Worm (Caenorhabditis elegans) whole organism, L1 larva: ENCODE data around the gene srh-87.

Experiments used
- C04F5.9 ChIP-seq: sonication (generic microtip); optimal IDR thresholded peaks from 2 replicates; lab custom pipeline; 2016; ENCODE audit warnings: missing genetic modification characterization, missing compliant biosample characterization
- C16A3.4 ChIP-seq: fragments of 150-350 bp; optimal IDR thresholded peaks from 2 replicates; lab custom pipeline; 2014; ENCODE audit warnings: missing biosample characterization, missing genetic modification characterization
- aha-1 ChIP-seq: fragments of 150-350 bp; optimal IDR thresholded peaks from 2 replicates; lab custom pipeline; 2014; ENCODE audit warnings: missing biosample characterization, missing genetic modification characterization
- alr-1 ChIP-seq: fragments of 200-800 bp; sonication (Bioruptor generic); optimal IDR thresholded peaks from 2 replicates; lab custom pipeline; 2018; ENCODE audit warnings: borderline replicate concordance, mild to moderate bottlenecking, missing genetic modification characterization, missing compliant biosample characterization
- ama-1 ChIP-seq: fragments of 150-350 bp; optimal IDR thresholded peaks from 2 replicates; lab custom pipeline; 2014
- ces-1 ChIP-seq: fragments of 150-350 bp; optimal IDR thresholded peaks from 2 replicates; lab custom pipeline; 2014; ENCODE audit warnings: missing biosample characterization, missing genetic modification reagents, missing genetic modification characterization
- efl-1 ChIP-seq, 4 experiments: fragments of 150-350 bp; optimal IDR thresholded peaks in 3 of 4; peaks in 1 of 4; 1 replicate in 1 of 4; 2 replicates in 3 of 4; lab custom pipeline; 2014; ENCODE audit warnings: missing biosample characterization in 2 of 4, missing genetic modification characterization in 2 of 4, missing genetic modification reagents in 2 of 4
- egl-13 ChIP-seq: sonication (generic microtip); optimal IDR thresholded peaks from 2 replicates; lab custom pipeline; 2016; ENCODE audit warnings: missing genotype, missing genetic modification reagents, missing genetic modification characterization, missing compliant biosample characterization
- egl-27 ChIP-seq, 2 experiments: fragments of 150-350 bp in 1 of 2; sonication (generic microtip); optimal IDR thresholded peaks; 3 replicates each; lab custom pipeline; 2017 to 2018; ENCODE audit warnings: missing biosample characterization in 2 of 2, missing genetic modification characterization in 2 of 2, missing genetic modification reagents in 2 of 2
- ets-5 ChIP-seq: fragments of 200-800 bp; sonication (Bioruptor generic); IDR thresholded peaks from 2 replicates; pipeline ENCODE4 v1.3.6; 2022; ENCODE audit warnings: missing genetic modification characterization, missing compliant biosample characterization
- fos-1 ChIP-seq: fragments of 150-350 bp; optimal IDR thresholded peaks from 2 replicates; lab custom pipeline; 2014; ENCODE audit warnings: missing biosample characterization, missing genetic modification characterization
- hpl-2 ChIP-seq: fragments of 150-350 bp; optimal IDR thresholded peaks from 2 replicates; lab custom pipeline; 2014; ENCODE audit warnings: missing biosample characterization, missing genetic modification reagents, missing genetic modification characterization
- lin-14 ChIP-seq: fragments of 200-800 bp; sonication (Bioruptor generic); optimal IDR thresholded peaks from 2 replicates; lab custom pipeline; 2018; ENCODE audit warnings: mild to moderate bottlenecking, missing genetic modification characterization, moderate library complexity, missing compliant biosample characterization
- lin-35 ChIP-seq, 2 experiments: fragments of 150-350 bp; optimal IDR thresholded peaks; 2 replicates each; lab custom pipeline; 2014; ENCODE audit warnings: missing biosample characterization in 2 of 2, missing genetic modification characterization in 2 of 2, missing genetic modification reagents in 2 of 2
- mef-2 ChIP-seq: fragments of 150-350 bp; optimal IDR thresholded peaks from 2 replicates; lab custom pipeline; 2014; ENCODE audit warnings: missing biosample characterization, missing genetic modification characterization
- mep-1 ChIP-seq: fragments of 150-350 bp; optimal IDR thresholded peaks from 2 replicates; lab custom pipeline; 2014; ENCODE audit warnings: missing biosample characterization, missing genetic modification characterization
- nhr-11 ChIP-seq: fragments of 150-350 bp; optimal IDR thresholded peaks from 2 replicates; lab custom pipeline; 2014; ENCODE audit warnings: missing biosample characterization, missing genetic modification characterization
- nhr-12 ChIP-seq: sonication (generic microtip); optimal IDR thresholded peaks from 2 replicates; lab custom pipeline; 2017; ENCODE audit warnings: missing biosample characterization, missing genetic modification characterization
- nhr-20 ChIP-seq: sonication (generic microtip); optimal IDR thresholded peaks from 2 replicates; lab custom pipeline; 2016; ENCODE audit warnings: mild to moderate bottlenecking, missing genetic modification characterization, missing compliant biosample characterization
- nhr-237 ChIP-seq: fragments of 150-350 bp; optimal IDR thresholded peaks from 2 replicates; lab custom pipeline; 2014; ENCODE audit warnings: missing biosample characterization, missing genetic modification characterization
- nhr-76 ChIP-seq: sonication (generic microtip); optimal IDR thresholded peaks from 2 replicates; lab custom pipeline; 2017; ENCODE audit warnings: missing biosample characterization, missing genetic modification characterization
- nhr-85 ChIP-seq: sonication (generic microtip); peaks from one replicate; lab custom pipeline; 2016; ENCODE audit warnings: missing genetic modification characterization, inconsistent platforms, missing compliant biosample characterization
- nhr-90 ChIP-seq: sonication (generic microtip); optimal IDR thresholded peaks from 2 replicates; lab custom pipeline; 2016; ENCODE audit warnings: mild to moderate bottlenecking, missing genetic modification characterization, missing compliant biosample characterization; ENCODE audit not compliant: poor library complexity
- pax-3 ChIP-seq: fragments of 200-800 bp; sonication (Bioruptor generic); optimal IDR thresholded peaks from 2 replicates; lab custom pipeline; 2018; ENCODE audit warnings: mild to moderate bottlenecking, missing genetic modification characterization, moderate library complexity, missing compliant biosample characterization
- snpc-4 ChIP-seq: fragments of 150-350 bp; optimal IDR thresholded peaks from 2 replicates; lab custom pipeline; 2014; ENCODE audit warnings: missing biosample characterization, missing genetic modification characterization
- swsn-7 ChIP-seq: sonication (generic microtip); optimal IDR thresholded peaks from 2 replicates; lab custom pipeline; 2016; ENCODE audit warnings: missing genetic modification characterization, missing compliant biosample characterization
- tbx-2 ChIP-seq: sonication (generic microtip); optimal IDR thresholded peaks from 2 replicates; lab custom pipeline; 2016; ENCODE audit warnings: missing genetic modification characterization, missing compliant biosample characterization
- tlp-1 ChIP-seq: fragments of 150-350 bp; optimal IDR thresholded peaks from 2 replicates; lab custom pipeline; 2014; ENCODE audit warnings: missing biosample characterization, missing genetic modification characterization
- unc-130 ChIP-seq: fragments of 150-350 bp; optimal IDR thresholded peaks from 2 replicates; lab custom pipeline; 2017; ENCODE audit warnings: missing biosample characterization, missing genetic modification characterization, inconsistent platforms
- unc-62 ChIP-seq: fragments of 150-350 bp; optimal IDR thresholded peaks from 2 replicates; lab custom pipeline; 2014; ENCODE audit warnings: missing biosample characterization, missing genetic modification reagents, missing genetic modification characterization
- unc-86 ChIP-seq: sonication (generic microtip); optimal IDR thresholded peaks from 2 replicates; lab custom pipeline; 2016; ENCODE audit warnings: missing genetic modification characterization, missing compliant biosample characterization
- xbp-1 ChIP-seq: sonication (generic microtip); optimal IDR thresholded peaks from 2 replicates; lab custom pipeline; 2016; ENCODE audit warnings: missing genetic modification characterization, missing compliant biosample characterization
- zip-4 ChIP-seq: fragments of 200-800 bp; sonication (Bioruptor generic); optimal IDR thresholded peaks from 2 replicates; lab custom pipeline; 2018; ENCODE audit warnings: mild to moderate bottlenecking, missing genetic modification characterization, moderate library complexity, missing compliant biosample characterization
- ztf-11 ChIP-seq, 2 experiments: sonication (generic microtip); optimal IDR thresholded peaks; 2 replicates each; lab custom pipeline; 2016 to 2017; ENCODE audit warnings: missing genetic modification characterization in 2 of 2, missing biosample characterization in 1 of 2, missing compliant biosample characterization in 1 of 2

srh-87 gene

ce11 chrV:2934075-2934474 is 11.4 kb downstream of the srh-87 start, which contains the start of gene srh-247:
Gene srh-247, minus strand, starts transcription at chrV:2934175.
- TF ChIP-seq unc-130 (tag; lab: Kevin White, UChicago) (no peak), ama-1 (lab: Kevin White, UChicago) (no peak), ztf-11 (tag; optimal IDR thresholded peaks at IDR 0.05; lab: Kevin White, UChicago) (no peak), aha-1 (tag; lab: Kevin White, UChicago) (no peak), C16A3.4 (tag; lab: Kevin White, UChicago) (no peak), lin-35 (GFP tag; optimal IDR thresholded peaks at IDR 0.05; lab: Kevin White, UChicago) (no peak)

DNA sequence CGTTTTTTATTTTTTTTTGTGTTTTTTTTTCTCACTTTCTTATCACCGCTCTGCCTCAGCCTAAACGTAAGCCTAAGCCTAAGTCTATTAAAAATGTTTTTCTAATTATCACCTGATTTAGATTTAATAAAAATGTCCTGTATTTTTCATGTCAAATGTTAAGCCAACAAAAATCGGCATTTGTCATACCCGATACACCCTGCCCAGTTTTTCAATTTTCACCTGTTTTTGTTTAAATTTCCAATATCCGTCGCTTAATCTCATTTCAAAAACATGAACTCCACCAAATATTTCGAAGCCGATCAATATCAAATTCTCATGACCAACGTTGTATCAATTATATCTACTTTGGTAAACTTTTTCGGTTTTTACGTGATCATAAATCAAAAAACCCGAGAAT is 14.2 kb downstream of the srh-87 start, which contains the start of gene C31B8.1:
Gene C31B8.1, plus strand, starts transcription at position 301 of the 400 bp plus-strand sequence.
- TF ChIP-seq zip-4 (GFP tag; lab: Kevin White, UChicago) = no peak
- TF ChIP-seq efl-1 (optimal IDR thresholded peaks at IDR 0.05; lab: Kevin White, UChicago) = no peak
- TF ChIP-seq efl-1 (GFP tag; optimal IDR thresholded peaks at IDR 0.05 in 1 of 2; lab: Kevin White, UChicago) = peak in 1 of 2 experiments; percentile 78
- TF ChIP-seq ces-1 = no peak
- TF ChIP-seq, all 84 proteins: peak for 1

DNA sequence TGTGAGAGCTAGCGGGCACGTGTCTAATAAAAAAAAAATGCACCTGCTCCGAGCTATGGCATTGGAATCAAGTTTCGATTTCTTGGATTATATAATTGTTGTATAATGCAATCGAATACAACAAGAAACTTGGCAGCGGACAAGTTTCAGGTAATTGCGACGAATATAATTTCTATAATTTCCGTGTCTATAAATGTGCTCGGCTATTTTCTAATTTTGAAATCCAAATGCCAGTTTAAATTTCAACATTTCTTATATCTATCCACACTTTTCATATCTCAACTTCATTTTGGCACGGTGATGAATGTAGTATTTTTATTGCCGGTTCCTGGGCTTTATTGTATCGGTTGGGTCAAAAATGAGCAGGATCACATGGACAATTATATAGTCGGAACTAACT is 15.7 kb downstream of the srh-87 start, which contains the start of gene C31B8.16:
Gene C31B8.16, plus strand, starts transcription at position 301 of the 400 bp plus-strand sequence.
- TF ChIP-seq swsn-7 (no peak), nhr-90 (no peak), mep-1 (no peak), fos-1 (tag; lab: Kevin White, UChicago) (no peak), egl-13 (tag; lab: Kevin White, UChicago) (no peak)

DNA sequence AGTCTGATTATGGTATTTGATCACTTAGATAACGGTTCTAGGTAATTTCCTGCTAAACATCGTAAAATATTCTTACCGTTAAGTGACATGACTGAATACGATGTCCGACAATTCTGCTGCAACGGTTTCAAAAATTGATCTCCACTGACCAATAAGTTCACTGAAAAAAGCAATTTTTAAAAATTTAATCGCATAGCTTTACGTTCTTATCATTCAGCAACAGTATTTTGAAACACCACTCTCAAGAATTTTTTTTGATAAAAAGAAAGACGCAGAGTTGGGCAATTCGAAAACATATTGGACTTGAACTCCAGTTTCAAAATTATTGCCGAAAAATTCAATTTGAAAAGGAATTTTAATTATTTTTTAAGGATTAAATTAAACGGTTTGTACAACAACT is 17.9 kb downstream of the srh-87 start, which contains the start of gene C31B8.12:
Gene C31B8.12, minus strand, starts transcription at position 101 of the 400 bp plus-strand sequence.
- no peak for TF ChIP-seq lin-35 (GFP tag; optimal IDR thresholded peaks at IDR 0.05; lab: Kevin White, UChicago)
- TF ChIP-seq snpc-4 (tag; lab: Kevin White, UChicago) = no peak
- no peak for TF ChIP-seq mef-2 (tag; lab: Kevin White, UChicago)
- no peak for TF ChIP-seq tbx-2
- TF ChIP-seq aha-1 (tag; lab: Kevin White, UChicago) = no peak
- no peak for TF ChIP-seq fos-1 (tag; lab: Kevin White, UChicago)
- no peak for TF ChIP-seq alr-1
- no peak for TF ChIP-seq hpl-2 (GFP tag; lab: Kevin White, UChicago)
- no peak for TF ChIP-seq nhr-76
- TF ChIP-seq egl-27 (tag; optimal IDR thresholded peaks at IDR 0.05; lab: Kevin White, UChicago) = no peak
- TF ChIP-seq ces-1 = no peak
- no peak for TF ChIP-seq xbp-1 (tag; lab: Kevin White, UChicago)
- no peak for TF ChIP-seq ets-5
- TF ChIP-seq nhr-11 (tag; lab: Kevin White, UChicago) = no peak

ce11 chrV:2922594-2922993 is 22.9 kb downstream of the srh-87 start, which contains the start of gene srh-38:
Gene srh-38, minus strand, starts transcription at chrV:2922694.
- TF ChIP-seq nhr-12 = no peak
- no peak for TF ChIP-seq lin-14
- no peak for TF ChIP-seq unc-86 (tag; lab: Kevin White, UChicago)
- TF ChIP-seq pax-3 (tag; lab: Kevin White, UChicago) = no peak
- no peak for TF ChIP-seq tlp-1
- no peak for TF ChIP-seq unc-62 (GFP tag; lab: Kevin White, UChicago)
- TF ChIP-seq nhr-85 (tag; lab: Kevin White, UChicago) = no peak
- no peak for TF ChIP-seq ets-5
- no peak for TF ChIP-seq C04F5.9 (tag; lab: Kevin White, UChicago)
- no peak for TF ChIP-seq nhr-237 (tag; lab: Kevin White, UChicago)
- no peak for TF ChIP-seq nhr-20
- TF ChIP-seq, all 84 proteins: peak for 0

- TF ChIP-seq lin-14 = no peak
- no peak for TF ChIP-seq nhr-20
- TF ChIP-seq snpc-4 (tag; lab: Kevin White, UChicago) = peak; percentile 44
These were observed 25.4 kb downstream of the srh-87 start for ce11 chrV:2920125-2920524.
